Worm (Caenorhabditis elegans) whole organism, late embryonic: ENCODE measurements around the gene clec-144.

Source experiments
- C08G9.2 ChIP-seq: sonication (generic microtip); optimal IDR thresholded peaks from 2 replicates; lab custom pipeline; 2016; ENCODE audit warnings: mild to moderate bottlenecking, missing genetic modification characterization, moderate library complexity, missing compliant biosample characterization
- ahr-1 ChIP-seq: sonication (generic microtip); optimal IDR thresholded peaks from 2 replicates; lab custom pipeline; 2016; ENCODE audit warnings: missing genetic modification characterization, missing compliant biosample characterization
- ceh-2 ChIP-seq: sonication (generic microtip); optimal IDR thresholded peaks from 2 replicates; lab custom pipeline; 2016; ENCODE audit warnings: missing genotype, missing genetic modification characterization, missing compliant biosample characterization
- dmd-4 ChIP-seq: sonication (generic microtip); optimal IDR thresholded peaks from 2 replicates; lab custom pipeline; 2016; ENCODE audit warnings: borderline replicate concordance, missing genetic modification characterization, missing compliant biosample characterization
- dve-1 ChIP-seq: sonication (generic microtip); optimal IDR thresholded peaks from 2 replicates; lab custom pipeline; 2017; ENCODE audit warnings: antibody characterized with exemption, mild to moderate bottlenecking, missing genetic modification characterization, missing compliant biosample characterization
- elt-2 ChIP-seq: sonication (generic microtip); optimal IDR thresholded peaks from 2 replicates; lab custom pipeline; 2016; ENCODE audit warnings: missing genetic modification reagents, missing genetic modification characterization, missing compliant biosample characterization
- fkh-10 ChIP-seq: fragments of 150-350 bp; optimal IDR thresholded peaks from 2 replicates; lab custom pipeline; 2014; ENCODE audit warnings: missing biosample characterization, missing genetic modification reagents, missing genetic modification characterization
- fkh-6 ChIP-seq: sonication (generic microtip); optimal IDR thresholded peaks from 2 replicates; lab custom pipeline; 2016; ENCODE audit warnings: missing genetic modification characterization, missing compliant biosample characterization
- hlh-15 ChIP-seq: sonication (generic microtip); optimal IDR thresholded peaks from 2 replicates; lab custom pipeline; 2016; ENCODE audit warnings: missing genetic modification characterization, missing compliant biosample characterization
- hlh-6 ChIP-seq: sonication (generic microtip); optimal IDR thresholded peaks from 2 replicates; lab custom pipeline; 2016; ENCODE audit warnings: missing genotype, missing genetic modification characterization, missing compliant biosample characterization
- pha-4 ChIP-seq: fragments of 150-350 bp; optimal IDR thresholded peaks from 2 replicates; lab custom pipeline; 2018; ENCODE audit warnings: missing biosample characterization, missing genetic modification reagents, missing genetic modification characterization

- TF ChIP-seq pha-4 (tag; lab: Kevin White, UChicago) (no peak), ahr-1 (tag; lab: Kevin White, UChicago) (no peak), elt-2 (tag; lab: Kevin White, UChicago) (no peak), dmd-4 (tag; lab: Kevin White, UChicago) (no peak), ceh-2 (tag; lab: Kevin White, UChicago) (no peak), C08G9.2 (tag; lab: Kevin White, UChicago) (no peak), fkh-10 (GFP tag; lab: Kevin White, UChicago) (no peak), fkh-6 (tag; lab: Kevin White, UChicago) (no peak), dve-1 (tag; lab: Kevin White, UChicago) (no peak), hlh-6 (tag; lab: Kevin White, UChicago) (no peak), hlh-15 (tag; lab: Kevin White, UChicago) (no peak)
Observed at ce11 chrII:11852191-11852901, 20.0 kb upstream of the clec-144 start.
